Fruit fly (Drosophila melanogaster) whole organism, embryonic: ENCODE measurements around the gene ftz.

ENCODE experiments used
- Bgb ChIP-seq: fragments of 200-800 bp; sonication (Bioruptor generic); IDR thresholded peaks from 2 replicates; pipeline ENCODE4 v1.3.6; 2022; ENCODE audit warnings: missing biosample characterization, missing genetic modification characterization; ENCODE audit not compliant: partially characterized antibody
- CG10979 ChIP-seq: fragments of 200-800 bp; sonication (Bioruptor generic); optimal IDR thresholded peaks from 2 replicates; lab custom pipeline; 2018; ENCODE audit warnings: missing biosample characterization, mild to moderate bottlenecking, missing genetic modification characterization, moderate library complexity
- CG13296 ChIP-seq: fragments of 200-800 bp; sonication (Bioruptor generic); optimal IDR thresholded peaks from 3 replicates; lab custom pipeline; 2018; ENCODE audit warnings: missing biosample characterization, mild to moderate bottlenecking, missing genetic modification characterization
- CG15479 ChIP-seq: fragments of 200-800 bp; sonication (Bioruptor generic); optimal IDR thresholded peaks from 3 replicates; lab custom pipeline; 2019; ENCODE audit warnings: missing biosample characterization, mild to moderate bottlenecking, missing genetic modification characterization, moderate library complexity
- CG1602 ChIP-seq: fragments of 200-800 bp; sonication (Bioruptor generic); optimal IDR thresholded peaks from 3 replicates; lab custom pipeline; 2016; ENCODE audit warnings: missing biosample characterization, missing genetic modification characterization
- CG1603 ChIP-seq: fragments of 200-800 bp; sonication (Bioruptor generic); optimal IDR thresholded peaks from 2 replicates; lab custom pipeline; 2019; ENCODE audit warnings: missing biosample characterization, mild to moderate bottlenecking, missing genetic modification characterization, moderate library complexity
- CG17328 ChIP-seq: fragments of 200-800 bp; sonication (Bioruptor generic); IDR thresholded peaks from 2 replicates; pipeline ENCODE4 v1.3.6; 2022; ENCODE audit warnings: missing biosample characterization, missing genetic modification characterization
- CG18262 ChIP-seq: fragments of 200-800 bp; optimal IDR thresholded peaks from 3 replicates; lab custom pipeline; 2019; ENCODE audit warnings: missing biosample characterization, mild to moderate bottlenecking, missing genetic modification characterization, moderate library complexity
- CG18619 ChIP-seq: fragments of 200-800 bp; sonication (Bioruptor generic); optimal IDR thresholded peaks from 3 replicates; lab custom pipeline; 2017; ENCODE audit warnings: missing biosample characterization, mild to moderate bottlenecking, missing genetic modification characterization
- CG31441 ChIP-seq: fragments of 200-800 bp; sonication (Bioruptor generic); IDR thresholded peaks from 2 replicates; pipeline ENCODE4 v1.3.6; 2022; ENCODE audit warnings: missing biosample characterization, missing genetic modification characterization
- CG4820 ChIP-seq: fragments of 200-800 bp; sonication (Bioruptor generic); optimal IDR thresholded peaks from 3 replicates; lab custom pipeline; 2016; ENCODE audit warnings: missing biosample characterization, missing genetic modification characterization
- CG6654 ChIP-seq: fragments of 200-800 bp; sonication (Bioruptor generic); optimal IDR thresholded peaks from 2 replicates; lab custom pipeline; 2017; ENCODE audit warnings: missing biosample characterization, mild to moderate bottlenecking, missing genetic modification characterization
- CG7271 ChIP-seq: fragments of 200-800 bp; sonication (Bioruptor generic); optimal IDR thresholded peaks from 2 replicates; lab custom pipeline; 2018; ENCODE audit warnings: missing biosample characterization, mild to moderate bottlenecking, missing genetic modification characterization, moderate library complexity
- CG7372 ChIP-seq: fragments of 200-800 bp; sonication (Bioruptor generic); IDR thresholded peaks from 2 replicates; pipeline ENCODE4 v1.3.6; 2022; ENCODE audit warnings: missing biosample characterization, missing genetic modification characterization
- CG7987 ChIP-seq: fragments of 200-800 bp; sonication (Bioruptor generic); optimal IDR thresholded peaks from 2 replicates; lab custom pipeline; 2018; ENCODE audit warnings: missing biosample characterization, mild to moderate bottlenecking, missing genetic modification characterization, moderate library complexity
- D ChIP-seq, 2 experiments: fragments of 200-800 bp in 1 of 2; fragments of >200 bp in 1 of 2; sonication (Bioruptor generic) in 1 of 2; optimal IDR thresholded peaks; 2 replicates in 1 of 2; 3 replicates in 1 of 2; lab custom pipeline; 2017; ENCODE audit warnings: mild to moderate bottlenecking in 1 of 2, missing biosample characterization in 1 of 2, missing genetic modification characterization in 1 of 2, missing genetic modification reagents in 1 of 2
- Doc3 ChIP-seq: fragments of 200-800 bp; sonication (Bioruptor generic); IDR thresholded peaks from 3 replicates; pipeline ENCODE4 v1.3.6; 2022; ENCODE audit warnings: missing biosample characterization, missing genetic modification characterization; ENCODE audit not compliant: partially characterized antibody
- Dref ChIP-seq: fragments of 200-800 bp; sonication (Bioruptor generic); IDR thresholded peaks from 2 replicates; pipeline ENCODE4 v1.3.6; 2022; ENCODE audit warnings: missing biosample characterization, missing genetic modification characterization
- Ets65A ChIP-seq: fragments of 200-800 bp; sonication (Bioruptor generic); peaks from one replicate; lab custom pipeline; 2016; ENCODE audit warnings: missing biosample characterization, missing genetic modification characterization
- Hr51 ChIP-seq, 2 experiments: fragments of 200-800 bp; sonication (Bioruptor generic); optimal IDR thresholded peaks; 2 replicates in 1 of 2; 3 replicates in 1 of 2; lab custom pipeline; 2016 to 2018; ENCODE audit warnings: missing biosample characterization in 2 of 2, missing genetic modification characterization in 2 of 2, mild to moderate bottlenecking in 1 of 2, moderate library complexity in 1 of 2
- Kr ChIP-seq: fragments of 200-800 bp; sonication (Bioruptor generic); optimal IDR thresholded peaks from 2 replicates; lab custom pipeline; 2017; ENCODE audit warnings: missing biosample characterization, mild to moderate bottlenecking, missing genetic modification characterization
- Med ChIP-seq: fragments of 200-800 bp; sonication (Bioruptor generic); peaks from one replicate; lab custom pipeline; 2016; ENCODE audit warnings: missing biosample characterization, missing genetic modification characterization, mild to moderate bottlenecking, inconsistent platforms, moderate library complexity
- Optix ChIP-seq: fragments of 200-800 bp; sonication (Bioruptor generic); IDR thresholded peaks from 3 replicates; pipeline ENCODE4 v1.3.6; 2022; ENCODE audit warnings: missing biosample characterization, missing genetic modification characterization
- Rfx ChIP-seq: fragments of 200-800 bp; sonication (Bioruptor generic); IDR thresholded peaks from 2 replicates; pipeline ENCODE4 v1.3.6; 2022; ENCODE audit warnings: missing biosample characterization, missing genetic modification characterization
- Stat92E ChIP-seq, 3 experiments: fragments of >200 bp in 2 of 3; fragments of 200-800 bp in 1 of 3; sonication (Bioruptor generic) in 1 of 3; optimal IDR thresholded peaks; 2 replicates each; lab custom pipeline; 2017 to 2019; ENCODE audit warnings: missing biosample characterization in 3 of 3, missing genetic modification characterization in 3 of 3, mild to moderate bottlenecking in 1 of 3, moderate library complexity in 1 of 3
- Trl ChIP-seq, 3 experiments: fragments of >200 bp in 2 of 3; fragments of 200-800 bp in 1 of 3; sonication (Bioruptor generic) in 1 of 3; optimal IDR thresholded peaks; 2 replicates in 1 of 3; 3 replicates in 2 of 3; lab custom pipeline; 2016 to 2017; ENCODE audit warnings: missing biosample characterization in 1 of 3, missing genetic modification characterization in 1 of 3
- abd-A ChIP-seq: fragments of 200-800 bp; sonication (Bioruptor generic); optimal IDR thresholded peaks from 3 replicates; lab custom pipeline; 2019; ENCODE audit warnings: missing biosample characterization, mild to moderate bottlenecking, missing genetic modification characterization, moderate library complexity
- cad ChIP-seq: fragments of >200 bp; optimal IDR thresholded peaks from 2 replicates; lab custom pipeline; 2017; ENCODE audit warnings: missing biosample characterization, missing genetic modification characterization
- chm ChIP-seq: fragments of 200-800 bp; sonication (Bioruptor generic); IDR thresholded peaks from 2 replicates; pipeline ENCODE4 v1.3.6; 2022; ENCODE audit warnings: missing biosample characterization, missing genetic modification characterization
- crol ChIP-seq: fragments of 200-800 bp; sonication (Bioruptor generic); IDR thresholded peaks from 2 replicates; pipeline ENCODE4 v1.3.6; 2022; ENCODE audit warnings: missing biosample characterization, missing genetic modification characterization
- danr ChIP-seq: fragments of 200-800 bp; sonication (Bioruptor generic); IDR thresholded peaks from 2 replicates; pipeline ENCODE4 v1.3.6; 2022; ENCODE audit warnings: missing biosample characterization, missing genetic modification characterization
- eve ChIP-seq, 2 experiments: fragments of >200 bp; optimal IDR thresholded peaks; 2 replicates each; lab custom pipeline; 2017; ENCODE audit warnings: missing biosample characterization in 2 of 2, missing genetic modification characterization in 2 of 2
- fd102C ChIP-seq: fragments of 200-800 bp; sonication (Bioruptor generic); optimal IDR thresholded peaks from 2 replicates; lab custom pipeline; 2018; ENCODE audit warnings: missing biosample characterization, mild to moderate bottlenecking, missing genetic modification characterization, moderate library complexity
- fd3F ChIP-seq: fragments of 200-800 bp; sonication (Bioruptor generic); optimal IDR thresholded peaks from 2 replicates; lab custom pipeline; 2018; ENCODE audit warnings: missing biosample characterization, mild to moderate bottlenecking, missing genetic modification characterization, moderate library complexity
- gem ChIP-seq: fragments of 200-800 bp; sonication (Bioruptor generic); optimal IDR thresholded peaks from 2 replicates; lab custom pipeline; 2019; ENCODE audit warnings: missing biosample characterization, mild to moderate bottlenecking, missing genetic modification characterization, moderate library complexity
- hb ChIP-seq: fragments of 200-800 bp; sonication (Bioruptor generic); IDR thresholded peaks from 3 replicates; pipeline ENCODE4 v1.3.6; 2022; ENCODE audit warnings: missing biosample characterization, missing genetic modification characterization; ENCODE audit not compliant: partially characterized antibody
- hbn ChIP-seq: fragments of 200-800 bp; sonication (Bioruptor generic); IDR thresholded peaks from 2 replicates; pipeline ENCODE4 v1.3.6; 2022; ENCODE audit warnings: missing biosample characterization, missing genetic modification characterization; ENCODE audit not compliant: partially characterized antibody
- kah ChIP-seq: fragments of 200-800 bp; sonication (Bioruptor generic); optimal IDR thresholded peaks from 2 replicates; lab custom pipeline; 2018; ENCODE audit warnings: missing biosample characterization, mild to moderate bottlenecking, missing genetic modification characterization
- org-1 ChIP-seq: fragments of 200-800 bp; sonication (Bioruptor generic); optimal IDR thresholded peaks from 2 replicates; lab custom pipeline; 2017; ENCODE audit warnings: missing biosample characterization, missing genetic modification characterization
- pfk ChIP-seq: fragments of 200-800 bp; sonication (Bioruptor generic); optimal IDR thresholded peaks from 2 replicates; lab custom pipeline; 2018; ENCODE audit warnings: missing biosample characterization, mild to moderate bottlenecking, missing genetic modification characterization, moderate library complexity
- phol ChIP-seq: fragments of 200-800 bp; sonication (Bioruptor generic); optimal IDR thresholded peaks from 3 replicates; lab custom pipeline; 2018; ENCODE audit warnings: missing biosample characterization, mild to moderate bottlenecking, missing genetic modification characterization, moderate library complexity
- run ChIP-seq: fragments of 200-800 bp; sonication (Bioruptor generic); optimal IDR thresholded peaks from 3 replicates; lab custom pipeline; 2018; ENCODE audit warnings: missing biosample characterization, mild to moderate bottlenecking, missing genetic modification characterization
- tll ChIP-seq, 2 experiments: fragments of 200-800 bp in 1 of 2; fragments of >200 bp in 1 of 2; sonication (Bioruptor generic) in 1 of 2; optimal IDR thresholded peaks; 2 replicates each; lab custom pipeline; 2017 to 2019; ENCODE audit warnings: missing biosample characterization in 2 of 2, missing genetic modification characterization in 2 of 2, mild to moderate bottlenecking in 1 of 2, moderate library complexity in 1 of 2
- zen ChIP-seq: fragments of 200-800 bp; sonication (Bioruptor generic); optimal IDR thresholded peaks from 3 replicates; lab custom pipeline; 2018; ENCODE audit warnings: missing biosample characterization, mild to moderate bottlenecking, missing genetic modification characterization, moderate library complexity

The ftz gene

dm6 chr3R:6863769-6864393 is at the start of gene ftz:
ftz (plus strand) TSS chr3R:6864324.
- TF ChIP-seq Kr (GFP tag; lab: Kevin White, UChicago) (peak; percentile 27), hb (GFP tag; lab: Robert Waterston, UW) (peak; percentile 17; the same call in 1 of the 3 replicates), CG4820 (no peak), D (optimal IDR thresholded peaks at IDR 0.05; lab: Kevin White, UChicago) (peak; percentile 87), D (GFP tag; optimal IDR thresholded peaks at IDR 0.05; lab: Kevin White, UChicago) (no peak), chm (GFP tag; lab: Robert Waterston, UW) (no peak), Optix (GFP tag; lab: Robert Waterston, UW) (no peak), tll (GFP tag; optimal IDR thresholded peaks at IDR 0.05; lab: Kevin White, UChicago) (peak in 1 of 2 experiments; percentile 93), hbn (no peak), fd102C (peak; percentile 12), CG17328 (GFP tag; lab: Robert Waterston, UW) (no peak), CG7271 (tag; lab: Kevin White, UChicago) (peak; percentile 96), zen (tag; lab: Kevin White, UChicago) (peak; percentile 99), CG1603 (tag; lab: Kevin White, UChicago) (no peak), cad (GFP tag; lab: Kevin White, UChicago) (peak; percentile 100), CG6654 (GFP tag; lab: Kevin White, UChicago) (no peak), CG15479 (peak; percentile 89), kah (GFP tag; lab: Kevin White, UChicago) (no peak), CG18619 (GFP tag; lab: Kevin White, UChicago) (no peak)
- TF ChIP-seq, all 482 proteins: peak for 9

- TF ChIP-seq pfk (GFP tag; lab: Kevin White, UChicago) = peak; percentile 1
- no peak for TF ChIP-seq Doc3
- no peak for TF ChIP-seq Bgb (GFP tag; lab: Robert Waterston, UW)
- TF ChIP-seq CG7372 (GFP tag; lab: Robert Waterston, UW) = no peak
- no peak for TF ChIP-seq Dref (GFP tag; lab: Robert Waterston, UW)
- peak; percentile 35 for TF ChIP-seq CG10979 (tag; lab: Kevin White, UChicago)
- peak; percentile 23; the same call in 1 of the 2 replicates for TF ChIP-seq CG31441 (GFP tag; lab: Robert Waterston, UW)
- peak in 1 of 2 experiments; percentile 21 for TF ChIP-seq eve (GFP tag; optimal IDR thresholded peaks at IDR 0.05; lab: Kevin White, UChicago)
- peak; percentile 16 for TF ChIP-seq CG18262
- TF ChIP-seq crol = peak; percentile 69
- no peak for TF ChIP-seq fd3F
- peak; percentile 36 for TF ChIP-seq abd-A (tag; lab: Kevin White, UChicago)
- no peak for TF ChIP-seq CG13296
- TF ChIP-seq org-1 (GFP tag; lab: Kevin White, UChicago) = no peak
- TF ChIP-seq CG7987 (GFP tag; lab: Kevin White, UChicago) = no peak
- peak in 1 of 2 experiments; percentile 5 for TF ChIP-seq Hr51 (GFP tag; optimal IDR thresholded peaks at IDR 0.05; lab: Kevin White, UChicago)
- no peak for TF ChIP-seq danr
- TF ChIP-seq run = no peak
- no peak for TF ChIP-seq Stat92E (GFP tag; optimal IDR thresholded peaks at IDR 0.05; lab: Kevin White, UChicago)
- no peak for TF ChIP-seq CG1602 (GFP tag; lab: Kevin White, UChicago)
- TF ChIP-seq Med = peak; percentile 69
- peak; percentile 64 for TF ChIP-seq CG15479
- peak in 1 of 2 experiments; percentile 13 for TF ChIP-seq Trl (optimal IDR thresholded peaks at IDR 0.05; lab: Kevin White, UChicago)
- no peak for TF ChIP-seq Trl (GFP tag; optimal IDR thresholded peaks at IDR 0.05; lab: Kevin White, UChicago)
- peak; percentile 23 for TF ChIP-seq gem
- peak; percentile 28 for TF ChIP-seq phol (tag; lab: Kevin White, UChicago)
- TF ChIP-seq Ets65A = peak; percentile 89
- 0 out of 2 replicates have a peak, but pooled peaks have one; percentile 8 for TF ChIP-seq Rfx (GFP tag; lab: Robert Waterston, UW)
- no peak for TF ChIP-seq fd102C
Observed at dm6 chr3R:6814875-6815750, 49.0 kb upstream of the ftz start.
